Worm (Caenorhabditis elegans): ENCODE results near the gene npp-25.
A peak's percentile ranks its signal among the peaks of the same experiment; 100 is the strongest.

Gene npp-25

DNA sequence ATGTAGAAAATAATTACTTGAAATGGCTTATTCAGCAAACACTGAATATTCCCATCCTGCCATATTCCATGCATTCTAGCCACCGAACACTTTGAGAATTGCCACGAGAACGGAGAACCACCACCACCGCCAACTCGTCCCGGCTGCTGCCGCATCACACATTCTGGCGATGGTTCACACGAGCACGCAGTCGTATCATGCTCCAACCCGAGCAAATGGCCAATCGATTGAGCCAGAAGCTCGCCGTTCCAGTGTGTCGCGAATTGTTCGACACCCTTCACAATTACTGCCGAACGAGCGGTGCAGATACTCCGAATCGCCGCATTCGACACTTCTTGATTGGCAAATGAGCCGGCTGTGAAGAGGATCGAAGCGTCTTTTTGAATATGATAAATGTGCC is 40.6 kb downstream of the npp-25 start:
- TF ChIP-seq tra-1 (GFP tag; IDR thresholded peaks at IDR 0.05), result no peak
- TF ChIP-seq pha-4 (GFP tag; IDR thresholded peaks at IDR 0.05), result no peak
- TF ChIP-seq pha-4 (tag; optimal IDR thresholded peaks at IDR 0.05), result no peak
- TF ChIP-seq fkh-10 (GFP tag; optimal IDR thresholded peaks at IDR 0.05), result no peak
- TF ChIP-seq unc-62 (GFP tag; optimal IDR thresholded peaks at IDR 0.05 in 1 of 2), result no peak
- TF ChIP-seq unc-62 (tag; optimal IDR thresholded peaks at IDR 0.05), result no peak
- no peak for TF ChIP-seq mxl-3 (GFP tag; optimal IDR thresholded peaks at IDR 0.05)
- TF ChIP-seq set-16 (GFP tag; IDR thresholded peaks at IDR 0.05), result peak; percentile 19; the same call in 1 of the 2 replicates
- TF ChIP-seq nhr-11 (tag; optimal IDR thresholded peaks at IDR 0.05), result no peak
- no peak for TF ChIP-seq ztf-7 (tag; optimal IDR thresholded peaks at IDR 0.05)

DNA sequence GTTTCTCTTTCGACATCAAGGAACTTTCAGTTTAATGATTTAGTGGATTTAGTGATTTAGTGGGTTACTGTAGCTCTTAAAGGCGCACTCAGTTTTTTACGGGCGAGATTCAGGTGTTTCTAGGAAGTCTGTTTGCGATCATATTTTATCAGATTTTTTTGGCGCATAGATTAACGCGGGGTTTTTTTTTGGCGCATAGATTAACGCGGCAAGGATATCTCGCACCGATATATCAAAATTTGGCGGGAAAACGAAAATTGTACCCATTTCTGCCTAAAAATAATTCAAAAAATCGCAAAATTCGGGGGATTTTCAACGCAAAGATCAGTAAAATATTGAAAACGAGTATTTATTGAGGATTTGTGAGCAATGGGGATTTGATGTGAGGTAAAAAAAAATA is 45.1 kb downstream of the npp-25 start:
- 0 out of 2 replicates have a peak, but pooled peaks have one; percentile 6 for TF ChIP-seq Y75B8A.6 (GFP tag; IDR thresholded peaks at IDR 0.05)
- no peak for TF ChIP-seq madf-5 (GFP tag; IDR thresholded peaks at IDR 0.05)

DNA sequence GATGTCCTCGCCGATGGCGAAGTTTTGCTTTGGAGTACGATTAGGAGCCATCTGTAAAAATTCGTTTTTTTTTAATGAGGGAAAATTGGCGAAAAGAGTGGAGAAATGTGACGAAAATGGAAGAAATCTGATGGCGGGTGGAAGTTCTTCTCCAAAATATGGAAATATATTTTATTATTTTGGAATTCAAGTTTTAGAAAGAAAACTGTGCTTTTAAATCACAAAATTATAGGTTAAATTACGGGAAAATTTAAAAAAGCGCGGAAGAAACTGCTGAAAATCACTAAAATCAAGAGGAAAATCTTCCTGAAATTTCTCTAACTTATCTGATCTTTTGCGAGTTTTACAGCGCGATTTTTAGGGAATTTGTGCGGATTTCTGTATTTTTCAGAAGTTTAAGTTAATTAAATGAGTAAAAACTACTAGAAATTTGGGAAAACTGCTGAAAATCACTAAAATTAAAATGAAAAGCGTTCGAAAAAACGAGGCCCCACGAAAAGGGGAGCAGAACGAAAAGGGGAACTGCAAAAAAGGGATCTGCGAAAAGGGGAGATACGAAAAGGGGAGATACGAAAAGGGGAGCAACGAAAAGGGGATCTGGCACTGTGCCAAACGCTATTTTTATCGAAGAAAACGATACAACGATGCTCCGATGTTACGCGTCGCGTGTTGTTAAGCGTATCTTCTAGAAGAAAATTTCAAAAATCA is 48.1 kb downstream of the npp-25 start, which contains the start of the genes cec-7 and enu-3.5:
TSS of gene cec-7 (minus strand) at position 51 of the 708 bp plus-strand sequence.
TSS of gene enu-3.5 (plus strand) at position 670 of the 708 bp plus-strand sequence.
- TF ChIP-seq lsy-2 (tag; optimal IDR thresholded peaks at IDR 0.05) (no peak), spr-1 (tag; optimal IDR thresholded peaks at IDR 0.05) (no peak), lin-39 (tag; optimal IDR thresholded peaks at IDR 0.05) (no peak), nhr-25 (tag; optimal IDR thresholded peaks at IDR 0.05; ENCODE audit: borderline replicate concordance, insufficient read depth) (no peak), dmd-6 (GFP tag; IDR thresholded peaks at IDR 0.05) (0 out of 2 replicates have a peak, but pooled peaks have one; percentile 8), F26F4.8 (GFP tag; conservative IDR thresholded peaks at IDR 0.05) (no peak), zag-1 (tag; optimal IDR thresholded peaks at IDR 0.05) (no peak), lin-38 (GFP tag; IDR thresholded peaks at IDR 0.05) (peak; percentile 36; the same call in 1 of the 2 replicates), ceh-32 (tag; optimal IDR thresholded peaks at IDR 0.05; ENCODE audit: poor library complexity) (no peak), dpl-1 (GFP tag; optimal IDR thresholded peaks at IDR 0.05) (no peak), aly-2 (tag; optimal IDR thresholded peaks at IDR 0.05) (no peak), mes-2 (tag; optimal IDR thresholded peaks at IDR 0.05; ENCODE audit: poor library complexity, severe bottlenecking) (peak; percentile 4), nhr-41 (GFP tag; IDR thresholded peaks at IDR 0.05) (no peak), mep-1 (tag; optimal IDR thresholded peaks at IDR 0.05) (no peak), Y48G9A.11 (GFP tag; IDR thresholded peaks at IDR 0.05) (peak; percentile 62; the same call in 1 of the 2 replicates), daf-16 (GFP tag; optimal IDR thresholded peaks at IDR 0.05) (no peak), daf-16 (tag; optimal IDR thresholded peaks at IDR 0.05) (no peak), aha-1 (tag) (peak; percentile 23), ceh-28 (tag; optimal IDR thresholded peaks at IDR 0.05) (no peak), mdl-1 (tag; optimal IDR thresholded peaks at IDR 0.05) (no peak), dve-1 (tag; optimal IDR thresholded peaks at IDR 0.05; ENCODE audit: insufficient read depth) (no peak), unc-130 (GFP tag; optimal IDR thresholded peaks at IDR 0.05) (no peak), madf-9 (GFP tag; conservative IDR thresholded peaks at IDR 0.05) (no peak), cey-2 (tag; optimal IDR thresholded peaks at IDR 0.05; ENCODE audit: borderline replicate concordance, insufficient read depth) (no peak), nhr-48 (tag; optimal IDR thresholded peaks at IDR 0.05) (no peak), arid-1 (GFP tag; conservative IDR thresholded peaks at IDR 0.05) (no peak)
